Worm (Caenorhabditis elegans): ENCODE results near the gene F32D8.15.

DNA sequence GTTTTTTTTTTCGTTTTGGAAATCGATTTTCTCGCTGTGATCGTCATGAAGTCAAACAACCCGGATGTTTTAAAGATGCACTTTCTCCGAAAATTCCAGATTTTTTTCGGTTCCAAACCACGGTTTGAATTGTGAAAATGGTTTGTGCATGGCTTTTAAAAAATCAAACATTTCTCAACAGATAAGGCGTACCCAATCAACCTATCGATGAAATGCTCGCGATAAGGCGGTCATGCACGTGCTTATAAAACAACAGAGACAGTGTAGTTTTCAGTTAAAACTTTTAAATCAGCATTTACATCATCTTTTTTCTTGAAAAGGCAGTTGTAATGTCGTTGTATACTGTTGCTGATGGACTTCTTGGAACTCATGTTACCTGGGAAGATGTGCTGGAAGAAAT, 28.6 kb downstream of the F32D8.15 start, which contains the start of gene F58B4.5:
- TF ChIP-seq ceh-31 (tag; optimal IDR thresholded peaks at IDR 0.05), result no peak
- TF ChIP-seq F13H6.1 (tag; optimal IDR thresholded peaks at IDR 0.05), result no peak
- TF ChIP-seq lin-11 (tag; optimal IDR thresholded peaks at IDR 0.05), result no peak
- TF ChIP-seq pha-4 (tag; optimal IDR thresholded peaks at IDR 0.05), result no peak
- no peak for TF ChIP-seq sdc-2 (tag; optimal IDR thresholded peaks at IDR 0.05)
- no peak for TF ChIP-seq T23F11.4 (GFP tag; optimal IDR thresholded peaks at IDR 0.05)
- no peak for TF ChIP-seq dmd-4 (tag; optimal IDR thresholded peaks at IDR 0.05; ENCODE audit: borderline replicate concordance)
- no peak for TF ChIP-seq ama-1 (optimal IDR thresholded peaks at IDR 0.05)
- TF ChIP-seq ceh-9 (tag; optimal IDR thresholded peaks at IDR 0.05), result no peak
- no peak for TF ChIP-seq nhr-11 (tag; optimal IDR thresholded peaks at IDR 0.05)
- TF ChIP-seq K09A11.1 (tag; optimal IDR thresholded peaks at IDR 0.05; ENCODE audit: insufficient read depth), result no peak
- no peak for TF ChIP-seq fax-1 (tag; optimal IDR thresholded peaks at IDR 0.05)
- TF ChIP-seq che-1 (tag; optimal IDR thresholded peaks at IDR 0.05), result no peak

Measured in whole organism, late embryonic.